Fruit fly (Drosophila melanogaster): Measurements from ENCODE around the gene flip.

flip gene

DNA sequence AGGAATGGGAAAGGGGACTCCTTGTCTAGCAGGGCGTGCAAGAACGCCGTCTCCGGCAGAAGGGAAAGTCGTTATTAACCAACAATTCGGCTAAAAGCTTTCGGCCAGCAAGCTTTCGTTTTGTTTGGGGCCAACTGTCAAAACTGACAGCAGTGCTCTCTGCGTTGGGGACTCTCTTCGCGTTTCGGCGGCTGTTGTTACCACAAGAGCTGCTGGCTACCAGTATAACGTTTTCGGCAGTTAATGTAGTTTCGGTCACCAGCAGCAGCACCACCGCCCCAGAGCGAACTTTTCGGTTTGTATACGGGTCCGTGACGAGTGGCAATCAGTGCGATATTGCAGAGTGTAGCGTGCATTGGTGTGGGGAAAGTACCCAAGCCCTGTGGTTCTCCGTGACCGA, 2.3 kb upstream of the flip start, which contains the start of gene cpx:
Gene cpx (plus strand): TSS at position 160 of the 400 bp plus-strand sequence.
- TF ChIP-seq achi (GFP tag; optimal IDR thresholded peaks at IDR 0.05): peak; percentile 71
- no peak for TF ChIP-seq CG6808 (GFP tag; optimal IDR thresholded peaks at IDR 0.05)

DNA sequence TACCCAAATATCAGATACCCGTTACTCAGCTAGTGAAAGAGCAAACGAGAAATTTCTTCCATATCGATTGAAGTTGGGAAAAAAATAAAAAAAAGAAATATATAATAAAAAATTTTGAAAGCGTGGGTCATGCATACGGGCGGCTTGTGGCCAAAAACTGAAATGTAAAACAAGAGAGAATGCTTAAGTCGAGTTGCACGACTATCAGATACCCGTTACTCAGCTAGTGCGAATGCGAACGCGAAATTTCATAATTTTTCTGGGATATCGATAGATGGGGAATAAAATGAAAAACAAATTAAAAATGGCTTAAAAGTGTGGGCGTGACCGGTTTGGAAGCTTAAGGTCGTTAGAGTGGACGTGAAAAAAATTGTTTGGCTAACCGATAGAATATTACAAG, 9.4 kb downstream of the flip start:
- TF ChIP-seq svp (GFP tag) (peak; percentile 10), CG16779 (tag; optimal IDR thresholded peaks at IDR 0.05) (no peak)

DNA sequence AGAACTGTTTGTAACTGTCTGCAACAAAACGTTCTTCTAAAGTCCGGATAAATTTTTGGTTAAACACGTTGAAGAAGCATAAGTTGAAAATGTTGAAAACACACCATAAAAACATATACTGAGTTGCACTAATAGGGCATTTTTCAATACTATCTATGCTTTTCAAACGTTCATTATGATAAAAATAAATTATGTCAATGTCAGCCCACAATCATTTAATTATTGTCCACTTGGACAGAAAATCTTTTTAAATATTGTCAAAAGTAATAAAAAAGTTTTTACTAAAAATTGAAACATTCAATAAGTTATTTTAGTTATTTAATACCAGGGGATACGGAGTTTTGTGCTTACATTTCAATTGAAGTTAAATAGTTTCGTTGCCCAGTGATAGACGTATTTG, 11.3 kb downstream of the flip start, which contains the start of gene CG1092:
Gene CG1092 (plus strand): TSS at position 301 of the 400 bp plus-strand sequence.
- TF ChIP-seq vri (GFP tag; optimal IDR thresholded peaks at IDR 0.05) (no peak), Eip78C (GFP tag) (peak; percentile 52), CG32006 (GFP tag; optimal IDR thresholded peaks at IDR 0.05) (peak; percentile 35)

DNA sequence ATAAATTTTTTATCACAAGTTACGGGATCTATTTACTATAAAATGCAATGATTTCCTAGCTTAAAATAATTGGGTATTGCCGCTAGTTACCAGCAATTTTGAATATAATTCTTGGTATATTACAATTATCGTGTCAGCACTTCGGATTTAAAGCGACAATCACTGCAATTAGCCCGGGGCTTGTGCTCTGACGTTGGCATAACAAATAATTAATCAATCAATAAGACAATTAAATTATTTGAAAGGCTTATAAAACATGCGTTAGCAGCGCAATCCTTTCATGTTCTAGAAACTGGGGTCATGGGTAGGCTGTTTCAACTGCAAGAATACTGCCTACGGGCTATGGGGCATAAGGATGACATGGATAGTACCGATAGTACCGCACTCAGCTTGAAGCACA, 21.1 kb downstream of the flip start, which contains the start of gene Or82a:
Gene Or82a (plus strand): TSS at position 301 of the 400 bp plus-strand sequence.
- TF ChIP-seq CG10669 (GFP tag; optimal IDR thresholded peaks at IDR 0.05) (no peak), CG8632 (GFP tag; optimal IDR thresholded peaks at IDR 0.05) (no peak), svp (GFP tag) (no peak), Sox102F (GFP tag; optimal IDR thresholded peaks at IDR 0.05) (no peak), Ets96B (tag; optimal IDR thresholded peaks at IDR 0.05) (no peak), CG4318 (GFP tag; optimal IDR thresholded peaks at IDR 0.05) (no peak), CG3919 (GFP tag; optimal IDR thresholded peaks at IDR 0.05) (no peak), net (GFP tag; optimal IDR thresholded peaks at IDR 0.05) (no peak), pdm3 (GFP tag; optimal IDR thresholded peaks at IDR 0.05) (no peak), fd85E (GFP tag; optimal IDR thresholded peaks at IDR 0.05) (no peak), CG8319 (GFP tag; optimal IDR thresholded peaks at IDR 0.05) (no peak), salr (GFP tag; optimal IDR thresholded peaks at IDR 0.05) (no peak), CG9139 (GFP tag; optimal IDR thresholded peaks at IDR 0.05) (no peak), Hr38 (GFP tag; optimal IDR thresholded peaks at IDR 0.05) (no peak), CG31627 (GFP tag; optimal IDR thresholded peaks at IDR 0.05) (no peak), Eip78C (GFP tag) (no peak), CG34406 (GFP tag; optimal IDR thresholded peaks at IDR 0.05) (no peak)

DNA sequence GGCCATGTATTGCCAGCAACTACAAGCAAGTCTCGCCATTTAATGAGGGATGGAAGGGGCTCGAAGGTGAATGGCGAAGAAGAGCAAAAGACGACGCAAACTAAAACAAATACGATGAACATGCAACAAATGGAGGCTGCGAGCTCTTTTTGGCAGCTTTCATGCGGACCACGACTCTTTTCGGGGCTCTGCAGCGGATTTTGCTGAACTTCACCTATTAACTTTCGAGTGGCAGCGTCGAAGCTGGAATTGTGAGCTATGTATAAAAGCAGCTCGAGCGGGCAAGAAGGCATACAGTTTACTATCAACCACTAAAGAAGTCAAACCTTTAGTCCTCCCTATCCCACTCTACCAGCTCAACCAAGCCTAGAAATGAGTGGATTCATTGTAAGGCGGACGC, 23.3 kb downstream of the flip start, which contains the start of gene TwdlV:
Gene TwdlV (plus strand): TSS at position 301 of the 400 bp plus-strand sequence.
- TF ChIP-seq CG31627 (GFP tag; optimal IDR thresholded peaks at IDR 0.05) (no peak), CG11294 (GFP tag; IDR thresholded peaks at IDR 0.05) (no peak), svp (GFP tag) (no peak), Smox (GFP tag; optimal IDR thresholded peaks at IDR 0.05) (no peak), Sox15 (GFP tag; optimal IDR thresholded peaks at IDR 0.05) (no peak), Eip75B (GFP tag; optimal IDR thresholded peaks at IDR 0.05) (no peak), CG6854 (GFP tag; optimal IDR thresholded peaks at IDR 0.05) (no peak), spab (GFP tag; optimal IDR thresholded peaks at IDR 0.05) (no peak), CG6808 (GFP tag; optimal IDR thresholded peaks at IDR 0.05) (no peak), Hr38 (GFP tag; optimal IDR thresholded peaks at IDR 0.05) (no peak), vri (GFP tag; optimal IDR thresholded peaks at IDR 0.05) (no peak), salr (GFP tag; optimal IDR thresholded peaks at IDR 0.05) (no peak), acj6 (GFP tag; optimal IDR thresholded peaks at IDR 0.05) (no peak), Eip93F (GFP tag; optimal IDR thresholded peaks at IDR 0.05) (no peak), CG34406 (GFP tag; optimal IDR thresholded peaks at IDR 0.05) (no peak), ss (GFP tag; optimal IDR thresholded peaks at IDR 0.05) (no peak), Hr39 (GFP tag; optimal IDR thresholded peaks at IDR 0.05) (no peak), CG1621 (tag; optimal IDR thresholded peaks at IDR 0.05) (no peak), CG6276 (GFP tag; optimal IDR thresholded peaks at IDR 0.05) (no peak), fd59A (GFP tag; optimal IDR thresholded peaks at IDR 0.05) (no peak)

Measured in whole organism, prepupa.